Worm (Caenorhabditis elegans) whole organism, L4 larva: ENCODE measurements around the gene K08A2.2.

Experiments used
- F49E8.2 ChIP-seq: sonication (generic microtip); optimal IDR thresholded peaks from 2 replicates; lab custom pipeline; 2016; ENCODE audit warnings: missing compliant biosample characterization, mild to moderate bottlenecking, missing genetic modification characterization, borderline replicate concordance
- aha-1 ChIP-seq: fragments of 150-350 bp; peaks from one replicate; lab custom pipeline; 2014; ENCODE audit warnings: missing biosample characterization, missing genetic modification characterization
- ama-1 ChIP-seq: fragments of 150-350 bp; optimal IDR thresholded peaks from 2 replicates; lab custom pipeline; 2014; ENCODE audit warnings: inconsistent platforms, mixed read lengths
- ceh-28 ChIP-seq: fragments of 150-350 bp; optimal IDR thresholded peaks from 2 replicates; lab custom pipeline; 2014; ENCODE audit warnings: missing biosample characterization, missing genetic modification reagents, missing genetic modification characterization
- daf-19 ChIP-seq: fragments of 200-800 bp; sonication (Bioruptor generic); conservative IDR thresholded peaks from 2 replicates; pipeline ENCODE4 v1.3.6; 2022; ENCODE audit warnings: missing genetic modification characterization, missing compliant biosample characterization
- fkh-10 ChIP-seq: fragments of 150-350 bp; optimal IDR thresholded peaks from 2 replicates; lab custom pipeline; 2014; ENCODE audit warnings: missing biosample characterization, missing genetic modification reagents, missing genetic modification characterization
- fos-1 ChIP-seq: fragments of 150-350 bp; optimal IDR thresholded peaks from 2 replicates; lab custom pipeline; 2014; ENCODE audit warnings: missing biosample characterization, missing genetic modification characterization
- lin-15B ChIP-seq: fragments of 150-350 bp; sonication (generic microtip); optimal IDR thresholded peaks from 3 replicates; lab custom pipeline; 2014; ENCODE audit warnings: missing biosample characterization, missing genetic modification characterization
- nhr-237 ChIP-seq: sonication (generic microtip); optimal IDR thresholded peaks from 2 replicates; lab custom pipeline; 2017; ENCODE audit warnings: missing biosample characterization, missing genetic modification characterization
- nhr-6 ChIP-seq: fragments of 150-350 bp; optimal IDR thresholded peaks from 2 replicates; lab custom pipeline; 2014; ENCODE audit warnings: missing biosample characterization, missing genetic modification characterization
- pha-4 ChIP-seq, 2 experiments: fragments of 150-350 bp in 1 of 2; fragments of 200-800 bp in 1 of 2; sonication (Bioruptor generic) in 1 of 2; IDR thresholded peaks in 1 of 2; optimal IDR thresholded peaks in 1 of 2; 2 replicates each; pipeline versions ENCODE4 v1.3.6 to Lab custom; 2014 to 2022; ENCODE audit warnings: missing genetic modification characterization in 2 of 2, missing genetic modification reagents in 2 of 2, missing biosample characterization in 1 of 2, missing compliant biosample characterization in 1 of 2
- pqm-1 ChIP-seq: sonication (generic microtip); optimal IDR thresholded peaks from 2 replicates; lab custom pipeline; 2017; ENCODE audit warnings: missing biosample characterization, missing genetic modification characterization
- zag-1 ChIP-seq: fragments of 150-350 bp; optimal IDR thresholded peaks from 2 replicates; lab custom pipeline; 2014; ENCODE audit warnings: missing biosample characterization, missing genetic modification characterization
- zip-2 ChIP-seq: fragments of 150-350 bp; optimal IDR thresholded peaks from 2 replicates; lab custom pipeline; 2014; ENCODE audit warnings: missing biosample characterization, missing genetic modification characterization

DNA sequence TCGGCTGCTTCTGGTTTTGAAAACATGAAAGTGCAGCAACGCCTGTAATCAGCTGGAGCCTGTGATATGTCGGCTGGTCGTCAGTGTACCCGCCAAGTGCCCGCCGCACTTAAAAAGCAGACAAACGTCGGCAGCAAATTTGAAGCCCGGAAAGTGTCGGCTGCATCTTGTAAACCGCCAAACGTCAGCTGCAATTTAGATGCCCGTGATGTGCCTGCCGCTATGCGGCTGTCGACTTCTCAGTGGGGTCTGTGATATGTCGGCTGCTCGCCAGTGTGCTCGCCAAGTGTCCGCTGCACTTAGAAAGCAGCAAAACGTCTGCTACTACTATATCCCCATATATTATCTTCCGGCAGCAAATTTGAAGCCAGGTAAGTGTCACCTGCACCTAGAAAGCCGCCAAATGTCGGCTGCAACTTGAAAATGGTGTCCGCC, 4.3 kb upstream of the K08A2.2 start:
- TF ChIP-seq zip-2 (tag; lab: Kevin White, UChicago) (no peak), daf-19 (no peak), fos-1 (no peak), fkh-10 (GFP tag; lab: Kevin White, UChicago) (no peak), pha-4 (GFP tag; IDR thresholded peaks at IDR 0.05; lab: Robert Waterston, UW) (no peak), pha-4 (tag; optimal IDR thresholded peaks at IDR 0.05; lab: Kevin White, UChicago) (no peak), aha-1 (tag; lab: Kevin White, UChicago) (peak; percentile 72), pqm-1 (tag; lab: Kevin White, UChicago) (no peak), ama-1 (lab: Kevin White, UChicago) (no peak), nhr-237 (no peak), ceh-28 (no peak), zag-1 (tag; lab: Kevin White, UChicago) (no peak), F49E8.2 (no peak), lin-15B (tag; lab: Kevin White, UChicago) (no peak), nhr-6 (tag; lab: Kevin White, UChicago) (no peak)
